Worm (Caenorhabditis elegans) whole organism, L4/young adult: ENCODE data around the gene eyg-1.

Experiments
- W03F9.2 ChIP-seq: fragments of 150-350 bp; optimal IDR thresholded peaks from 2 replicates; lab custom pipeline; 2014; ENCODE audit warnings: missing biosample characterization, missing genetic modification characterization
- dao-5 ChIP-seq: sonication (generic microtip); optimal IDR thresholded peaks from 2 replicates; lab custom pipeline; 2016; ENCODE audit warnings: missing genotype, missing genetic modification characterization, moderate library complexity, missing compliant biosample characterization
- him-1 ChIP-seq: sonication (generic microtip); optimal IDR thresholded peaks from 2 replicates; lab custom pipeline; 2016; ENCODE audit warnings: missing genotype, missing genetic modification reagents, missing genetic modification characterization, missing compliant biosample characterization

DNA sequence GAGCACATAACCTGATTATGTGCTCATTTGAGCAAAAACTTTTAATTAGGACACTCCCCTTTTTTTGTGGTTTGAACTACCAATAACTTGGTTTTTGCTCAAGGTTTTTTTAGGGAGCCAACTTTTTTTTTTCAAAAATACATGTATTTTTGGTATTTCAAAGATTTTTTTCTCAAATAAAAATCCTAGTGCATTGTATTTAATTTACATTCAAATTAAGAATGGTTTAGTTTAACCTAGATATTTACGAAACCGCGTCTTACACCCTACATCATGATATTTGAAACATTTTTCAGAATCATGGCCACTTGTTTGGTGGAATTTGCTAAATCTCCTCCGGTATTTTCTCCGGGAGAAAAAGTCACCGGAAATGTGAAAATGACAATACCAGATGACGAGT lies 7.2 kb upstream of the eyg-1 start, which contains the start of gene arrd-5:
- no peak for TF ChIP-seq him-1 (tag; lab: Kevin White, UChicago)
- TF ChIP-seq dao-5 (tag; lab: Kevin White, UChicago): no peak
- no peak for TF ChIP-seq W03F9.2 (tag; lab: Kevin White, UChicago)
